Worm (Caenorhabditis elegans) whole organism, L3 larva: ENCODE results near the gene F49H6.5.

Experiments used
- ZK546.5 ChIP-seq: sonication (generic microtip); optimal IDR thresholded peaks from 2 replicates; lab custom pipeline; 2017; ENCODE audit warnings: missing biosample characterization, missing genetic modification characterization
- aly-2 ChIP-seq: fragments of 150-350 bp; optimal IDR thresholded peaks from 2 replicates; lab custom pipeline; 2014; ENCODE audit warnings: missing biosample characterization, missing genetic modification characterization
- ama-1 ChIP-seq: fragments of 150-350 bp; optimal IDR thresholded peaks from 2 replicates; lab custom pipeline; 2018
- ceh-28 ChIP-seq: fragments of 150-350 bp; optimal IDR thresholded peaks from 2 replicates; lab custom pipeline; 2014; ENCODE audit warnings: missing biosample characterization, missing genetic modification reagents, missing genetic modification characterization
- ceh-82 ChIP-seq: fragments of 150-350 bp; optimal IDR thresholded peaks from 2 replicates; lab custom pipeline; 2014; ENCODE audit warnings: missing biosample characterization, missing genetic modification characterization
- ceh-9 ChIP-seq: sonication (generic microtip); optimal IDR thresholded peaks from 2 replicates; lab custom pipeline; 2018; ENCODE audit warnings: missing biosample characterization, missing genetic modification characterization
- daf-12 ChIP-seq: fragments of 150-350 bp; optimal IDR thresholded peaks from 2 replicates; lab custom pipeline; 2014; ENCODE audit warnings: missing biosample characterization, missing genetic modification reagents, missing genetic modification characterization
- elt-1 ChIP-seq: fragments of 150-350 bp; optimal IDR thresholded peaks from 2 replicates; lab custom pipeline; 2014; ENCODE audit warnings: missing biosample characterization, missing genetic modification characterization
- elt-2 ChIP-seq: sonication (generic microtip); optimal IDR thresholded peaks from 2 replicates; lab custom pipeline; 2016; ENCODE audit warnings: missing genetic modification reagents, mild to moderate bottlenecking, missing genetic modification characterization, missing compliant biosample characterization
- eor-1 ChIP-seq, 2 experiments: fragments of 150-350 bp; optimal IDR thresholded peaks; 2 replicates each; lab custom pipeline; 2014 to 2018; ENCODE audit warnings: missing biosample characterization in 2 of 2, missing genetic modification characterization in 2 of 2
- fkh-10 ChIP-seq: sonication (generic microtip); optimal IDR thresholded peaks from 2 replicates; lab custom pipeline; 2017; ENCODE audit warnings: missing biosample characterization, missing genetic modification reagents, missing genetic modification characterization
- hmg-11 ChIP-seq: sonication (generic microtip); optimal IDR thresholded peaks from 2 replicates; lab custom pipeline; 2016; ENCODE audit warnings: missing genetic modification characterization, missing compliant biosample characterization
- jun-1 ChIP-seq: fragments of 150-350 bp; optimal IDR thresholded peaks from 2 replicates; lab custom pipeline; 2014; ENCODE audit warnings: missing biosample characterization, missing genetic modification reagents, missing genetic modification characterization
- lsy-12 ChIP-seq: sonication (generic microtip); optimal IDR thresholded peaks from 2 replicates; lab custom pipeline; 2016; ENCODE audit warnings: mild to moderate bottlenecking, missing genetic modification characterization, missing compliant biosample characterization
- mdl-1 ChIP-seq: fragments of 150-350 bp; optimal IDR thresholded peaks from 2 replicates; lab custom pipeline; 2014; ENCODE audit warnings: missing biosample characterization, missing genetic modification characterization
- nfya-1 ChIP-seq: sonication (generic microtip); optimal IDR thresholded peaks from 2 replicates; lab custom pipeline; 2017; ENCODE audit warnings: missing genetic modification characterization, mild to moderate bottlenecking, missing compliant biosample characterization, antibody characterized with exemption, moderate library complexity; ENCODE audit not compliant: insufficient read depth
- nhr-11 ChIP-seq: fragments of 150-350 bp; optimal IDR thresholded peaks from 2 replicates; lab custom pipeline; 2014; ENCODE audit warnings: missing biosample characterization, missing genetic modification characterization
- nhr-12 ChIP-seq: fragments of 150-350 bp; optimal IDR thresholded peaks from 2 replicates; lab custom pipeline; 2014; ENCODE audit warnings: missing biosample characterization, missing genetic modification characterization
- nhr-23 ChIP-seq: fragments of 150-350 bp; optimal IDR thresholded peaks from 2 replicates; lab custom pipeline; 2014; ENCODE audit warnings: missing biosample characterization, missing genetic modification reagents, missing genetic modification characterization
- nhr-67 ChIP-seq: fragments of 150-350 bp; optimal IDR thresholded peaks from 2 replicates; lab custom pipeline; 2014; ENCODE audit warnings: missing biosample characterization, missing genetic modification characterization
- nhr-76 ChIP-seq: fragments of 150-350 bp; sonication (generic microtip); optimal IDR thresholded peaks from 5 replicates; lab custom pipeline; 2014; ENCODE audit warnings: missing biosample characterization, missing genetic modification characterization
- pha-4 ChIP-seq: fragments of 150-350 bp; optimal IDR thresholded peaks from 2 replicates; lab custom pipeline; 2014; ENCODE audit warnings: missing biosample characterization, missing genetic modification reagents, missing genetic modification characterization
- pqm-1 ChIP-seq: fragments of 150-350 bp; optimal IDR thresholded peaks from 2 replicates; lab custom pipeline; 2017; ENCODE audit warnings: missing biosample characterization, missing genetic modification characterization, inconsistent platforms
- skn-1 ChIP-seq: fragments of 150-350 bp; optimal IDR thresholded peaks from 2 replicates; lab custom pipeline; 2014; ENCODE audit warnings: missing biosample characterization, missing genetic modification characterization
- snpc-4 ChIP-seq: fragments of 150-350 bp; optimal IDR thresholded peaks from 2 replicates; lab custom pipeline; 2014; ENCODE audit warnings: missing biosample characterization, missing genetic modification characterization
- unc-39 ChIP-seq: sonication (generic microtip); optimal IDR thresholded peaks from 4 replicates; lab custom pipeline; 2017; ENCODE audit warnings: missing biosample characterization, missing genetic modification characterization
- zag-1 ChIP-seq: fragments of 150-350 bp; optimal IDR thresholded peaks from 2 replicates; lab custom pipeline; 2014; ENCODE audit warnings: missing biosample characterization, missing genetic modification characterization
- ztf-11 ChIP-seq: fragments of 150-350 bp; optimal IDR thresholded peaks from 2 replicates; lab custom pipeline; 2014; ENCODE audit warnings: missing biosample characterization, missing genetic modification characterization
- ztf-4 ChIP-seq: fragments of 150-350 bp; optimal IDR thresholded peaks from 2 replicates; lab custom pipeline; 2014; ENCODE audit warnings: missing biosample characterization, missing genetic modification characterization

The F49H6.5 gene

DNA sequence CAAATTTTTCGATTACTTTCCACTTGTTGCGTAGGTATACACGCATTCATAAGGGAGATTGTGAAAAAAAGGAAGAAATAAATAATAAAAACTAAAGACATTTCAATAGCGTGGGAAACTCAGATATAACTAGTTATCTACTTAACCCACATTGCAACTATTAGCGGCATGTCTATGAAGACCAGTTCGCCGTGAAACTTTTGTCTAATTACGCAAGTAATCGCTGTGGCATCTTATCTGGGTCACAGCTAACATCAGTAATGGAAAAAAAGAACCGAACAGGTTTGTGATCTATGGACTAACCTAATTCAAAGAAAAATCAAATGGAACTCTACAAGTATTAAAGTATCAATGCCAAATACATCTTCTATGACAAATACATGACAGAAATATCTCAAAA is 9.8 kb upstream of the F49H6.5 start, which contains the start of gene clec-241:
TSS of gene clec-241 (minus strand) at position 101 of the 400 bp plus-strand sequence.
- TF ChIP-seq mdl-1 (tag; lab: Kevin White, UChicago) = no peak

DNA sequence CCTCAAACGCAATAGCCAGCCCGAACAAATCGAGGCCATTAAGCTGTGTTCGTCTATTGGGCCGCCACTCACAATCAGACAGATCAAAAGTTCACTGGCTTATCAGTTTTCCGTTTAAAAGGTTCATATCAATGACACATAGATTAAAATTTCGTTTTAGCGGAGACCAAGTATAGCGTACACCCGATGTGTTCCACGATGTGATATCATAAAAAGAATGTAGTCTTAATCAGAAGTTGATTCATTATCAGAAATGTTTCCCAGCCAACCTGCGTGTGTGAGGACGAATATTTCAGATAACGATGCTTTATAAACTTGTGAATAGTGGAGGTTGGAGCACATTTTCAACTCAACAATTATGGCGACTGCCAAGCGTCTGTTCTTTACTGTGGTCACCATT is 9.0 kb upstream of the F49H6.5 start, which contains the start of gene clc-13:
TSS of gene clc-13 (plus strand) at position 359 of the 400 bp plus-strand sequence.
- TF ChIP-seq elt-2 (tag; lab: Kevin White, UChicago) (peak; percentile 95), pqm-1 (tag; lab: Kevin White, UChicago) (peak; percentile 74), jun-1 (tag; lab: Kevin White, UChicago) (peak; percentile 4), pha-4 (tag; lab: Kevin White, UChicago) (no peak)

DNA sequence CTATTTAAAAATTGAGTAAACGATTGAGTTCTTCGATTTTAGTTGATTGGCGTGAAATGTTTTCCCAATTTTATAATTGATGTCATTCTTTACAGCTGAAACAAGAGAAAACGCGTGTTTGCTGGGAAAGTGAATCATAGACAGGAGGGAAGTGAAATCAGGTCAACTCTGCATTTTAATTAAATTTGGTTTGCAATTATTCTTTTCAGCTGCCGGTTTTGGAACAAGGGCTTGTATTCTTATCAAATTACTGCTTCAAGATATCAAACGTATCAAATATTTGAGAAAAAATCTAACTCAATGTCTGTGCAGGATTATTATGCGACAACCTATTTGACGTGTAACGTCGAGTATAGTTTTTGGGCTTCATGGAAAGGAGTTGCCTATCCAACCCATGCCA is 6.3 kb upstream of the F49H6.5 start, which contains the start of gene srh-97:
TSS of gene srh-97 (plus strand) at position 301 of the 400 bp plus-strand sequence.
- TF ChIP-seq eor-1 (tag; optimal IDR thresholded peaks at IDR 0.05; lab: Kevin White, UChicago) (no peak), elt-1 (no peak), ztf-11 (tag; lab: Kevin White, UChicago) (no peak), nhr-76 (tag; lab: Kevin White, UChicago) (no peak), nfya-1 (tag; lab: Kevin White, UChicago) (no peak), aly-2 (no peak), snpc-4 (no peak), jun-1 (tag; lab: Kevin White, UChicago) (no peak), nhr-67 (tag; lab: Kevin White, UChicago) (no peak), pha-4 (tag; lab: Kevin White, UChicago) (no peak), mdl-1 (tag; lab: Kevin White, UChicago) (no peak)
- TF ChIP-seq, all 47 proteins: peak for 0

DNA sequence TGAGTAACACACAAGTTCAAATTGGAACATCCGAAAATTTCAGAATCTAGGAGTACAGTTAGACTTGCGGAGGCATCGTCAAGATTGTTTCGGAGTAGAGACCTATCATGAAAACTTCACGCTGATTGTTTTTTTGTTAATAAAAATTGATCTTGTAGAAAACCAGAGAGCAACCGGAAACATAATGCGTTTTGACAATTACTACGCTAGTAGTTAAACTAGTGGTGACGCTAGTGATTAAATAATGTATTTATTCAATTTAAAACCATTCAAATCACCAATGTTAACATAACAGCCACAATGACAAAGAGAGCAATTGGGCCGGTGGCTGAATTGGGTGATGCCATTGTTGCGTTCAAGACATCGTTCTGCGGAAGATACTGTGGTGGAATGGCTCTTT is 3.4 kb upstream of the F49H6.5 start, which contains the start of gene F49H6.17:
TSS of gene F49H6.17 (plus strand) at position 301 of the 400 bp plus-strand sequence.
- TF ChIP-seq ceh-28 (tag; lab: Kevin White, UChicago) (no peak), nhr-23 (tag; lab: Kevin White, UChicago) (no peak), snpc-4 (no peak), nhr-67 (tag; lab: Kevin White, UChicago) (no peak), nhr-11 (tag; lab: Kevin White, UChicago) (no peak), ama-1 (lab: Kevin White, UChicago) (no peak), aly-2 (no peak), skn-1 (tag; lab: Kevin White, UChicago) (no peak), nfya-1 (tag; lab: Kevin White, UChicago) (no peak), eor-1 (tag; optimal IDR thresholded peaks at IDR 0.05; lab: Kevin White, UChicago) (no peak), zag-1 (no peak), pqm-1 (tag; lab: Kevin White, UChicago) (no peak), mdl-1 (tag; lab: Kevin White, UChicago) (no peak), ZK546.5 (tag; lab: Kevin White, UChicago) (no peak), nhr-76 (tag; lab: Kevin White, UChicago) (no peak), daf-12 (tag; lab: Kevin White, UChicago) (no peak)

DNA sequence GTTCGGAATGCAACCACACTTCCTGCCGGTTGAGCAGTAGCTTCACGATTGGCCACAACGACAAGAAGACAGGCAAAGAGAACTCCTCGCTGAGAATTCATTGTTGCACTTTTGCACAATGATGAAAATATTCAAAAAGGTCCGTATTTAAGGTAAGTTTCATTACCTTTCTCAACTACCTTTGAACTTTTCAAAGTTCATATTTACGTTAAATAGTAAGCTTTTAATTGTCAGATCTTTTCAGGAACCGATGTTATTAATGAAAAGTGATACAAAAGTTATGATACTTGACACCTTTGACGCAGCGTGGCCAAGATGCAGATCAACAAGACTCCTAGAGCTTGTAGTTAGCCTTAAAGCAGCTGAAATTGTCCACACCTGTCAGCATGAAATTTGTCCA is 1.7 kb upstream of the F49H6.5 start, which contains the start of gene F49H6.12:
TSS of gene F49H6.12 (minus strand) at position 101 of the 400 bp plus-strand sequence.
- TF ChIP-seq elt-1 (no peak), ceh-82 (tag; lab: Kevin White, UChicago) (no peak), hmg-11 (tag; lab: Kevin White, UChicago) (no peak), elt-2 (tag; lab: Kevin White, UChicago) (no peak), aly-2 (no peak), skn-1 (tag; lab: Kevin White, UChicago) (no peak), lsy-12 (tag; lab: Kevin White, UChicago) (no peak), fkh-10 (GFP tag; lab: Kevin White, UChicago) (no peak), ztf-4 (tag; lab: Kevin White, UChicago) (no peak)

ce11 chrV:17026289-17026688 is 3.2 kb downstream of the F49H6.5 start, which contains the start of gene F49H6.15:
Gene F49H6.15, minus strand, starts transcription at chrV:17026389.
- TF ChIP-seq ama-1 (lab: Kevin White, UChicago) (no peak), daf-12 (tag; lab: Kevin White, UChicago) (no peak), unc-39 (no peak), ceh-9 (no peak), jun-1 (tag; lab: Kevin White, UChicago) (no peak), nhr-12 (tag; lab: Kevin White, UChicago) (no peak), ztf-11 (tag; lab: Kevin White, UChicago) (no peak)
- TF ChIP-seq, all 47 proteins: peak for 0
